Worm (Caenorhabditis elegans): ENCODE results near the gene F40A3.4.
A peak's percentile ranks its signal among the peaks of the same experiment; 100 is the strongest.

The F40A3.4 gene

DNA sequence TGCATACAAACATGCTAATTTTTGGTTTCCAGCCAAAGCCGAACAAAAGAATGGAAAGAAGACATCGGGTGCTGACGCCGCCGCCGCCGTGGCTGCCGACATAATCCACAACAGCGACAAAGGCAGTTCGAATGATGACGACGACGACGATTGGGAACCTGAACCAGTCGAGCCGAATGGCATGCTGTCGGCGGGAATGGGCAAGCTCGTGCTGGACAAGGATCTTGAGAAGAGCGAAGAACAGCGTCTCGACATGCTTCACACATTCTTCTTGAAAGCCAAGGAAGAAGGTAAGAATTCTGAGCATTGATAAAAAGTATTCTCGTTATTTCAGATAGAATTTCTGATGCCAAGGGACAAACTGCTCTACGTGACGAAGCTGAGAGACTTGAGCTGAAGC is 18.9 kb upstream of the F40A3.4 start:
- TF ChIP-seq zfp-3 (GFP tag; conservative IDR thresholded peaks at IDR 0.05) (no peak), set-16 (GFP tag; IDR thresholded peaks at IDR 0.05) (peak; percentile 38; the same call in 1 of the 2 replicates), fos-1 (tag; optimal IDR thresholded peaks at IDR 0.05) (no peak), skn-1 (tag; optimal IDR thresholded peaks at IDR 0.05) (no peak)

DNA sequence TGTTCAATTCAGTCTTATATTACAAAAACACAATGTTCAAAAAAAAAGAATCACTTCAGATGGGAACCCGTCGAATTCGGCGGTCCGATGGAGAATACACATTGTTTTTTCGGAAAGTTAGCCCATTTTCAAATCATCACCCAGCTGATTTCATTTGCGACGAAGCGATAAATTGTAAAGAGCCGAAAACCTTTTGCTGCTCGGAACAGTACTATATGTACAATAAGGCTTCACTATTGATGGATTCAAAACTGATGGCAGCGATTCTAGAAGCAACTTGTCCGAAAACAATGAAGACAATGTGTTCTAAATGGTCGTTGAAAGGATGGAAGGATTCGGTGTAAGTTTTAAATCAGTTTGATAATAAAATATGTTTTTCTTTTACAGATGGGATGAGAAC is 17.6 kb upstream of the F40A3.4 start, which contains the start of gene C37C3.1:
C37C3.1 (plus strand) TSS at position 33 of the 400 bp plus-strand sequence.
- TF ChIP-seq mxl-3 (GFP tag; optimal IDR thresholded peaks at IDR 0.05) (no peak), dve-1 (tag; optimal IDR thresholded peaks at IDR 0.05; ENCODE audit: insufficient read depth) (peak; percentile 14), duxl-1 (tag; optimal IDR thresholded peaks at IDR 0.05; ENCODE audit: poor library complexity) (no peak), snpc-1.2 (GFP tag; IDR thresholded peaks at IDR 0.05) (peak; percentile 23; the same call in 1 of the 2 replicates), lim-7 (GFP tag; IDR thresholded peaks at IDR 0.05) (no peak), lin-13 (GFP tag; optimal IDR thresholded peaks at IDR 0.05) (peak; percentile 57), F49E8.2 (tag; optimal IDR thresholded peaks at IDR 0.05; ENCODE audit: borderline replicate concordance) (peak; percentile 17), nhr-42 (GFP tag; IDR thresholded peaks at IDR 0.05) (no peak), Y5F2A.4 (GFP tag; optimal IDR thresholded peaks at IDR 0.05) (peak; percentile 24), jun-1 (tag; optimal IDR thresholded peaks at IDR 0.05) (no peak), ceh-20 (GFP tag; IDR thresholded peaks at IDR 0.05) (no peak), rbr-2 (tag; optimal IDR thresholded peaks at IDR 0.05) (peak; percentile 11), mdl-1 (tag; optimal IDR thresholded peaks at IDR 0.05) (no peak), spr-1 (tag; optimal IDR thresholded peaks at IDR 0.05) (peak; percentile 19), lin-15B (tag; optimal IDR thresholded peaks at IDR 0.05) (no peak), spr-3 (GFP tag; optimal IDR thresholded peaks at IDR 0.05) (peak; percentile 13), ama-1 (optimal IDR thresholded peaks at IDR 0.05) (peak; percentile 84), aha-1 (tag) (peak; percentile 94), T26A8.4 (GFP tag; IDR thresholded peaks at IDR 0.05) (peak; percentile 81), ctbp-1 (GFP tag; IDR thresholded peaks at IDR 0.05) (0 out of 2 replicates have a peak, but pooled peaks have one; percentile 49), dpl-1 (GFP tag; optimal IDR thresholded peaks at IDR 0.05) (no peak), F10B5.3 (tag; optimal IDR thresholded peaks at IDR 0.05) (peak; percentile 59), madf-5 (GFP tag; IDR thresholded peaks at IDR 0.05) (no peak), nhr-48 (tag; optimal IDR thresholded peaks at IDR 0.05) (peak; percentile 15), daf-19 (GFP tag; conservative IDR thresholded peaks at IDR 0.05) (no peak), lin-38 (GFP tag; IDR thresholded peaks at IDR 0.05) (peak; percentile 57), mep-1 (tag; optimal IDR thresholded peaks at IDR 0.05) (peak; percentile 35), T20F7.1 (GFP tag; optimal IDR thresholded peaks at IDR 0.05) (no peak), sdz-12 (GFP tag; optimal IDR thresholded peaks at IDR 0.05) (no peak), lsy-2 (tag; optimal IDR thresholded peaks at IDR 0.05) (peak in 1 of 2 experiments; percentile 59), daf-8 (GFP tag; IDR thresholded peaks at IDR 0.05) (0 out of 2 replicates have a peak, but pooled peaks have one; percentile 13), daf-16 (GFP tag; optimal IDR thresholded peaks at IDR 0.05) (no peak), daf-16 (tag; optimal IDR thresholded peaks at IDR 0.05) (no peak), pqm-1 (tag; optimal IDR thresholded peaks at IDR 0.05) (no peak), F26F4.8 (GFP tag; conservative IDR thresholded peaks at IDR 0.05) (no peak), arid-1 (GFP tag; conservative IDR thresholded peaks at IDR 0.05) (peak; percentile 57; the same call in 1 of the 2 replicates), nhr-102 (tag; optimal IDR thresholded peaks at IDR 0.05) (peak; percentile 69), egl-27 (tag; optimal IDR thresholded peaks at IDR 0.05) (no peak), php-3 (GFP tag; IDR thresholded peaks at IDR 0.05) (no peak), zfp-3 (GFP tag; conservative IDR thresholded peaks at IDR 0.05) (0 out of 2 replicates have a peak, but pooled peaks have one; percentile 47), ztf-11 (tag; optimal IDR thresholded peaks at IDR 0.05) (no peak), ZK337.2 (GFP tag; IDR thresholded peaks at IDR 0.05) (no peak), tag-97 (GFP tag; IDR thresholded peaks at IDR 0.05) (no peak), dmd-8 (GFP tag; IDR thresholded peaks at IDR 0.05) (0 out of 2 replicates have a peak, but pooled peaks have one; percentile 24), hif-1 (tag; optimal IDR thresholded peaks at IDR 0.05) (no peak)

Data from whole organism, L4 larva.